Fruit fly (Drosophila melanogaster) whole organism, prepupa: ENCODE data around the gene CG5863.
A peak's percentile ranks its signal among the peaks of the same experiment; 100 is the strongest.

ENCODE experiments used
- Blimp-1 ChIP-seq: fragments of 200-800 bp; sonication (Bioruptor generic); optimal IDR thresholded peaks from 3 replicates; lab custom pipeline; 2017; ENCODE audit warnings: missing biosample characterization, missing genetic modification characterization, mild to moderate bottlenecking, moderate library complexity, missing genetic modification reagents
- CG10631 ChIP-seq: fragments of 200-800 bp; sonication (Bioruptor generic); optimal IDR thresholded peaks from 2 replicates; lab custom pipeline; 2016; ENCODE audit warnings: missing biosample characterization, missing genetic modification characterization
- CG10669 ChIP-seq: fragments of 200-800 bp; sonication (Bioruptor generic); optimal IDR thresholded peaks from 3 replicates; lab custom pipeline; 2018; ENCODE audit warnings: missing biosample characterization, mild to moderate bottlenecking, missing genetic modification characterization, moderate library complexity
- CG11294 ChIP-seq: fragments of 200-800 bp; sonication (Bioruptor generic); IDR thresholded peaks from 2 replicates; pipeline ENCODE4 v1.3.6; 2022; ENCODE audit warnings: missing biosample characterization, missing genetic modification characterization
- CG11902 ChIP-seq: fragments of 200-800 bp; sonication (Bioruptor generic); optimal IDR thresholded peaks from 3 replicates; lab custom pipeline; 2016; ENCODE audit warnings: missing biosample characterization, missing genetic modification characterization
- CG15336 ChIP-seq: fragments of 200-800 bp; sonication (Bioruptor generic); IDR thresholded peaks from 2 replicates; pipeline ENCODE4 v1.3.6; 2022; ENCODE audit warnings: missing biosample characterization, missing genetic modification characterization
- CG1621 ChIP-seq: fragments of 200-800 bp; sonication (Bioruptor generic); optimal IDR thresholded peaks from 3 replicates; lab custom pipeline; 2018; ENCODE audit warnings: missing biosample characterization, mild to moderate bottlenecking, missing genetic modification characterization
- CG16779 ChIP-seq: fragments of 200-800 bp; sonication (Bioruptor generic); optimal IDR thresholded peaks from 3 replicates; lab custom pipeline; 2017; ENCODE audit warnings: missing biosample characterization, mild to moderate bottlenecking, missing genetic modification characterization
- CG32006 ChIP-seq: fragments of 200-800 bp; sonication (Bioruptor generic); optimal IDR thresholded peaks from 3 replicates; lab custom pipeline; 2017; ENCODE audit warnings: missing biosample characterization, mild to moderate bottlenecking, missing genetic modification characterization
- CG3919 ChIP-seq: fragments of 200-800 bp; sonication (Bioruptor generic); optimal IDR thresholded peaks from 3 replicates; lab custom pipeline; 2016; ENCODE audit warnings: missing biosample characterization, missing genetic modification characterization
- CG4318 ChIP-seq: fragments of 200-800 bp; sonication (Bioruptor generic); optimal IDR thresholded peaks from 3 replicates; lab custom pipeline; 2017; ENCODE audit warnings: missing biosample characterization, mild to moderate bottlenecking, missing genetic modification characterization
- CG6163 ChIP-seq: fragments of 200-800 bp; sonication (Bioruptor generic); IDR thresholded peaks from 3 replicates; pipeline ENCODE4 v1.3.6; 2022; ENCODE audit warnings: missing biosample characterization, missing genetic modification characterization
- CG6276 ChIP-seq: fragments of 200-800 bp; sonication (Bioruptor generic); optimal IDR thresholded peaks from 2 replicates; lab custom pipeline; 2017; ENCODE audit warnings: missing biosample characterization, mild to moderate bottlenecking, missing genetic modification characterization
- CG6792 ChIP-seq: fragments of 200-800 bp; sonication (Bioruptor generic); optimal IDR thresholded peaks from 3 replicates; lab custom pipeline; 2016; ENCODE audit warnings: missing biosample characterization, missing genetic modification characterization
- CG6808 ChIP-seq: fragments of 200-800 bp; sonication (Bioruptor generic); optimal IDR thresholded peaks from 3 replicates; lab custom pipeline; 2017; ENCODE audit warnings: missing biosample characterization, missing genetic modification characterization, mild to moderate bottlenecking, moderate library complexity, missing genetic modification reagents
- CG6854 ChIP-seq: fragments of 200-800 bp; sonication (Bioruptor generic); optimal IDR thresholded peaks from 2 replicates; lab custom pipeline; 2017; ENCODE audit warnings: missing biosample characterization, mild to moderate bottlenecking, missing genetic modification characterization
- CG7368 ChIP-seq: fragments of 200-800 bp; sonication (Bioruptor generic); optimal IDR thresholded peaks from 3 replicates; lab custom pipeline; 2016; ENCODE audit warnings: missing biosample characterization, missing genetic modification characterization
- CG8119 ChIP-seq: fragments of 200-800 bp; sonication (Bioruptor generic); IDR thresholded peaks from 3 replicates; pipeline ENCODE4 v1.3.6; 2022; ENCODE audit warnings: missing biosample characterization, missing genetic modification characterization
- CG8319 ChIP-seq: fragments of 200-800 bp; sonication (Bioruptor generic); optimal IDR thresholded peaks from 3 replicates; lab custom pipeline; 2016; ENCODE audit warnings: missing biosample characterization, missing genetic modification characterization
- CG8632 ChIP-seq: fragments of 200-800 bp; sonication (Bioruptor generic); optimal IDR thresholded peaks from 3 replicates; lab custom pipeline; 2016; ENCODE audit warnings: missing biosample characterization, missing genetic modification characterization
- Eip75B ChIP-seq: fragments of 200-800 bp; sonication (Bioruptor generic); optimal IDR thresholded peaks from 3 replicates; lab custom pipeline; 2016; ENCODE audit warnings: missing biosample characterization, missing genetic modification characterization
- Ets21C ChIP-seq: fragments of 200-800 bp; sonication (Bioruptor generic); optimal IDR thresholded peaks from 3 replicates; lab custom pipeline; 2016; ENCODE audit warnings: missing biosample characterization, missing genetic modification characterization
- Ets96B ChIP-seq: fragments of 200-800 bp; optimal IDR thresholded peaks from 2 replicates; lab custom pipeline; 2019; ENCODE audit warnings: missing biosample characterization, mild to moderate bottlenecking, missing genetic modification characterization, moderate library complexity
- Gug ChIP-seq: fragments of 200-800 bp; sonication (Bioruptor generic); IDR thresholded peaks from 2 replicates; pipeline ENCODE4 v1.3.6; 2022; ENCODE audit warnings: missing biosample characterization, missing genetic modification characterization
- Hr38 ChIP-seq: sonication (Bioruptor generic); optimal IDR thresholded peaks from 2 replicates; lab custom pipeline; 2016; ENCODE audit warnings: missing biosample characterization, missing genetic modification characterization
- Hr39 ChIP-seq: fragments of 200-800 bp; sonication (Bioruptor generic); optimal IDR thresholded peaks from 2 replicates; lab custom pipeline; 2016; ENCODE audit warnings: missing biosample characterization, missing genetic modification characterization
- Hr4 ChIP-seq: fragments of 200-800 bp; sonication (Bioruptor generic); optimal IDR thresholded peaks from 3 replicates; lab custom pipeline; 2016; ENCODE audit warnings: missing biosample characterization, missing genetic modification characterization
- Lpt ChIP-seq: fragments of 200-800 bp; sonication (Bioruptor generic); optimal IDR thresholded peaks from 3 replicates; lab custom pipeline; 2016; ENCODE audit warnings: missing biosample characterization, missing genetic modification characterization
- Met ChIP-seq: fragments of 200-800 bp; sonication (Bioruptor generic); optimal IDR thresholded peaks from 3 replicates; lab custom pipeline; 2016; ENCODE audit warnings: missing biosample characterization, missing genetic modification characterization
- OdsH ChIP-seq: fragments of 200-800 bp; sonication (Bioruptor generic); optimal IDR thresholded peaks from 3 replicates; lab custom pipeline; 2016; ENCODE audit warnings: missing biosample characterization, missing genetic modification characterization
- Sox102F ChIP-seq: fragments of 200-800 bp; sonication (Bioruptor generic); optimal IDR thresholded peaks from 2 replicates; lab custom pipeline; 2016; ENCODE audit warnings: missing biosample characterization, mild to moderate bottlenecking, missing genetic modification characterization
- Sox14 ChIP-seq: fragments of 200-800 bp; sonication (Bioruptor generic); optimal IDR thresholded peaks from 3 replicates; lab custom pipeline; 2016; ENCODE audit warnings: missing biosample characterization, missing genetic modification characterization
- dac ChIP-seq: fragments of 200-800 bp; sonication (Bioruptor generic); optimal IDR thresholded peaks from 2 replicates; lab custom pipeline; 2017; ENCODE audit warnings: missing biosample characterization, mild to moderate bottlenecking, missing genetic modification characterization
- dsx ChIP-seq: fragments of 200-800 bp; optimal IDR thresholded peaks from 3 replicates; lab custom pipeline; 2019; ENCODE audit warnings: missing biosample characterization, mild to moderate bottlenecking, missing genetic modification characterization, moderate library complexity; ENCODE audit not compliant: poor library complexity, severe bottlenecking
- eg ChIP-seq: fragments of 200-800 bp; sonication (Bioruptor generic); IDR thresholded peaks from 3 replicates; pipeline ENCODE4 v1.3.6; 2022; ENCODE audit warnings: missing biosample characterization, missing genetic modification characterization
- esn ChIP-seq: fragments of 200-800 bp; sonication (Bioruptor generic); optimal IDR thresholded peaks from 2 replicates; lab custom pipeline; 2016; ENCODE audit warnings: missing biosample characterization, mild to moderate bottlenecking, missing genetic modification characterization, moderate library complexity
- fd59A ChIP-seq: fragments of 200-800 bp; sonication (Bioruptor generic); optimal IDR thresholded peaks from 2 replicates; lab custom pipeline; 2017; ENCODE audit warnings: missing biosample characterization, mild to moderate bottlenecking, missing genetic modification characterization, missing genetic modification reagents
- lz ChIP-seq: fragments of 200-800 bp; sonication (Bioruptor generic); optimal IDR thresholded peaks from 3 replicates; lab custom pipeline; 2016; ENCODE audit warnings: missing biosample characterization, missing genetic modification characterization
- net ChIP-seq: fragments of 200-800 bp; sonication (Bioruptor generic); optimal IDR thresholded peaks from 3 replicates; lab custom pipeline; 2016; ENCODE audit warnings: missing biosample characterization, missing genetic modification characterization
- pdm3 ChIP-seq: fragments of 200-800 bp; sonication (Bioruptor generic); optimal IDR thresholded peaks from 3 replicates; lab custom pipeline; 2016; ENCODE audit warnings: missing biosample characterization, missing genetic modification characterization
- salr ChIP-seq, 2 experiments: fragments of 200-800 bp; sonication (Bioruptor generic); optimal IDR thresholded peaks; 3 replicates each; lab custom pipeline; 2016 to 2018; ENCODE audit warnings: missing biosample characterization in 2 of 2, missing genetic modification characterization in 2 of 2, mild to moderate bottlenecking in 1 of 2
- spab ChIP-seq: fragments of 200-800 bp; sonication (Bioruptor generic); optimal IDR thresholded peaks from 2 replicates; lab custom pipeline; 2017; ENCODE audit warnings: missing biosample characterization, mild to moderate bottlenecking, missing genetic modification characterization, missing genetic modification reagents
- ss ChIP-seq, 2 experiments: fragments of 200-800 bp; sonication (Bioruptor generic); optimal IDR thresholded peaks; 2 replicates in 1 of 2; 3 replicates in 1 of 2; lab custom pipeline; 2017 to 2018; ENCODE audit warnings: mild to moderate bottlenecking in 2 of 2, missing biosample characterization in 2 of 2, missing genetic modification characterization in 2 of 2, moderate library complexity in 1 of 2
- svp ChIP-seq: fragments of 200-800 bp; sonication (Bioruptor generic); peaks from one replicate; lab custom pipeline; 2016; ENCODE audit warnings: missing biosample characterization, missing genetic modification characterization
- topi ChIP-seq: fragments of 200-800 bp; sonication (Bioruptor generic); optimal IDR thresholded peaks from 3 replicates; lab custom pipeline; 2016; ENCODE audit warnings: missing biosample characterization, missing genetic modification characterization

The CG5863 gene

dm6 chr3R:17391313-17391845 lies 19.5 kb upstream of the CG5863 start, which contains the start of the genes Brf and sds22 (continued):
- TF ChIP-seq Gug (peak; percentile 87), CG6808 (peak; percentile 86), spab (peak; percentile 83), Sox14 (GFP tag; lab: Kevin White, UChicago) (peak; percentile 96), net (GFP tag; lab: Kevin White, UChicago) (peak; percentile 92), CG4318 (GFP tag; lab: Kevin White, UChicago) (peak; percentile 93), Blimp-1 (GFP tag; lab: Kevin White, UChicago) (peak; percentile 85), CG32006 (GFP tag; lab: Kevin White, UChicago) (peak; percentile 95), CG6854 (GFP tag; lab: Kevin White, UChicago) (peak; percentile 73), Hr39 (GFP tag; lab: Kevin White, UChicago) (peak; percentile 98), CG8632 (peak; percentile 93), OdsH (GFP tag; lab: Kevin White, UChicago) (peak; percentile 97), dac (GFP tag; lab: Kevin White, UChicago) (peak; percentile 75), Lpt (GFP tag; lab: Kevin White, UChicago) (peak; percentile 91), dsx (GFP tag; lab: Kevin White, UChicago) (peak; percentile 91), CG3919 (GFP tag; lab: Kevin White, UChicago) (peak; percentile 95), Eip75B (GFP tag; lab: Kevin White, UChicago) (peak; percentile 94), CG16779 (peak; percentile 77), CG6792 (peak; percentile 93), CG15336 (peak; percentile 89), eg (GFP tag; lab: Robert Waterston, UW) (peak; percentile 89), Sox102F (GFP tag; lab: Kevin White, UChicago) (peak; percentile 94), Hr4 (GFP tag; lab: Kevin White, UChicago) (peak; percentile 96), fd59A (GFP tag; lab: Kevin White, UChicago) (peak; percentile 87), CG7368 (GFP tag; lab: Kevin White, UChicago) (peak; percentile 93), topi (peak; percentile 96), CG6276 (GFP tag; lab: Kevin White, UChicago) (peak; percentile 79), CG1621 (tag; lab: Kevin White, UChicago) (peak; percentile 87), CG11294 (peak; percentile 89), lz (peak; percentile 97), salr (GFP tag; optimal IDR thresholded peaks at IDR 0.05; lab: Kevin White, UChicago) (peak; percentile 77 to 93), ss (GFP tag; optimal IDR thresholded peaks at IDR 0.05; lab: Kevin White, UChicago) (peak; percentile 69 to 89), CG10631 (GFP tag; lab: Kevin White, UChicago) (peak; percentile 98)
- TF ChIP-seq, all 60 proteins: peak for 60

DNA sequence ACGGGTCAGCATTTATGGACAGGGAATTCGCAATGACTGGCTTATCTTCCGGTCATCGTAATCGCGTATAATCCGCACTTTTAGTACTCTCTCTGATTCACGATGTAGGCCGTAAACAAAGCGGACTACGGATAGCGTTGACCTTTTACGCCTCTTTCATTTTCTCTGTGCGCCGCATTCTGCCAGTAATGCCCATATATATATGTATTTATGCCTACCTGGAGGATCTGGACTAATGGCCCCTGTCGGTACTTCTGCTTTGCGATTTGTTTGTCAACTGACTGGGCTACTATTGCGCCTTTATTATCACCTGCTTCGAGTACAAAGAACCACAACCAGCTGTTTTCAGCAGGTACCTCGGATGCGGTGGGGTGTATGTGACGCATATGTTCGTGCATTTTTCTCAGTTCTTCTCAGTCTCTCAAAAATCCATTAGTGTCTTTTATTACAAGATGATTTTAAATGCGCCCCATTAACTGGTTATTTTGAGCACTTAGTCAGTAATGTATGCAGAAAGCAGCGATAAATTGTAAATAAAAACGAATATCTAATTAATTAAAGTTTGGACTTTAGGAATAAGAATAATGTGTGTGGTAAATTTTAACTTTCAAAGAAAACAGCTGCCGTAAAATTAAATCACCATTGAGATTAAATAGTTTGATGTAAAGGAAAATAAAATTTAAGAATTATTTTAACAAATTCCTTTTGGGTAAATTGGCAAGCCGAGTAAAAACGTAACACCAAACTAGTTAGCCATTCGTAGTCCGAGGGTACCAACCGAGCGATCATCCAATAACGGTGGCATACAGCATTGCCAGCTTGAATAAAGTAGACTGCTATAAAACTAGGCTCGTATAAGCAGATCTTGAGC lies 16.4 kb upstream of the CG5863 start, which contains the start of gene CREG:
Gene CREG, minus strand, starts transcription at position 323 of the 871 bp plus-strand sequence.
- no peak for TF ChIP-seq fd59A (GFP tag; lab: Kevin White, UChicago)
- TF ChIP-seq CG11294 = no peak
- TF ChIP-seq CG8319 (GFP tag; lab: Kevin White, UChicago) = no peak
- peak; percentile 6 for TF ChIP-seq CG10669
- TF ChIP-seq pdm3 (GFP tag; lab: Kevin White, UChicago) = peak; percentile 62
- 0 out of 3 replicates have a peak, but pooled peaks have one; percentile 15 for TF ChIP-seq CG8119 (GFP tag; lab: Robert Waterston, UW)
- peak; percentile 48 for TF ChIP-seq Hr4 (GFP tag; lab: Kevin White, UChicago)
- TF ChIP-seq dsx (GFP tag; lab: Kevin White, UChicago) = no peak
- peak; percentile 33; the same call in 1 of the 3 replicates for TF ChIP-seq CG6163 (GFP tag; lab: Robert Waterston, UW)
- TF ChIP-seq svp (GFP tag; lab: Kevin White, UChicago) = peak; percentile 96
- peak; percentile 22 for TF ChIP-seq CG6276 (GFP tag; lab: Kevin White, UChicago)
- peak; percentile 71 for TF ChIP-seq Met (GFP tag; lab: Kevin White, UChicago)
- TF ChIP-seq CG4318 (GFP tag; lab: Kevin White, UChicago) = peak; percentile 36
- TF ChIP-seq CG6808 = peak; percentile 44
- peak; percentile 5 to 24 for TF ChIP-seq ss (GFP tag; optimal IDR thresholded peaks at IDR 0.05; lab: Kevin White, UChicago)
- TF ChIP-seq OdsH (GFP tag; lab: Kevin White, UChicago) = peak; percentile 57
- peak; percentile 26 for TF ChIP-seq Hr39 (GFP tag; lab: Kevin White, UChicago)
- TF ChIP-seq Sox102F (GFP tag; lab: Kevin White, UChicago) = peak; percentile 57
- TF ChIP-seq CG11902 (GFP tag; lab: Kevin White, UChicago) = peak; percentile 41
- peak; percentile 65 for TF ChIP-seq topi
- TF ChIP-seq CG1621 (tag; lab: Kevin White, UChicago) = no peak
- peak; percentile 30 for TF ChIP-seq Ets21C (GFP tag; lab: Kevin White, UChicago)
- peak; percentile 72 for TF ChIP-seq esn (GFP tag; lab: Kevin White, UChicago)
- TF ChIP-seq Hr38 = no peak
- peak; percentile 12 for TF ChIP-seq CG7368 (GFP tag; lab: Kevin White, UChicago)
- peak; percentile 38 for TF ChIP-seq CG8632
- peak; percentile 12 for TF ChIP-seq CG6854 (GFP tag; lab: Kevin White, UChicago)
- no peak for TF ChIP-seq Ets96B (tag; lab: Kevin White, UChicago)
